Worm (Caenorhabditis elegans) whole organism, L4/young adult: ENCODE data around the gene R02D5.1.

Source experiments
- W03F9.2 ChIP-seq: fragments of 150-350 bp; optimal IDR thresholded peaks from 2 replicates; lab custom pipeline; 2014; ENCODE audit warnings: missing biosample characterization, missing genetic modification characterization
- dao-5 ChIP-seq: sonication (generic microtip); optimal IDR thresholded peaks from 2 replicates; lab custom pipeline; 2016; ENCODE audit warnings: missing genotype, missing genetic modification characterization, moderate library complexity, missing compliant biosample characterization

- TF ChIP-seq dao-5 (tag; lab: Kevin White, UChicago) (no peak), W03F9.2 (tag; lab: Kevin White, UChicago) (no peak)
Measured at ce11 chrV:14510746-14511145, 2.7 kb downstream of the R02D5.1 start, which contains the start of gene R02D5.9.
